Fruit fly (Drosophila melanogaster) whole organism, pupa: Measurements from ENCODE around the gene CecA2.

Experiments used
- Ets98B ChIP-seq: fragments of 200-800 bp; sonication (Bioruptor generic); IDR thresholded peaks from 2 replicates; pipeline ENCODE4 v1.3.6; 2022; ENCODE audit warnings: missing biosample characterization, missing genetic modification characterization
- Pif1B ChIP-seq: fragments of 200-800 bp; sonication (Bioruptor generic); optimal IDR thresholded peaks from 3 replicates; lab custom pipeline; 2016; ENCODE audit warnings: missing biosample characterization, missing genetic modification characterization

DNA sequence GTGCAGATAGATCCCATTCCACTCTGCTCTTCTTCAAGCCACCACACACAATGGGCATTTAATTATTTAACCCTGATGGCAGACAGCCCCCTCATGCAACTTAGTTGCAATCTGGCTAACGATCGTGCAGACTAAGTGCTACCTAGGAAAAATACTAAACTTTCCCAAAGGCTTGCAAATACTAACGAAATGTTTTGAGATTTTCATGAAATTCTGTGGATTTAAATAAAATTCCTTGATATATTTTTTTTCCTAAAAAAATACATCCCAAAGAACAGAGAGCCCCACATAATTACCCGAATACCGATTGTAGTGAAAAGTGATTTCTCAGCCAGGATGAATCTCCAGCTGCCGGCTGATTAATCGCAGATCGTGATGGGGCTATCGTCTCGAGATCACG is 47.6 kb downstream of the CecA2 start:
- TF ChIP-seq Ets98B (GFP tag; lab: Robert Waterston, UW), result no peak
- TF ChIP-seq Pif1B (GFP tag; lab: Kevin White, UChicago), result peak; percentile 22
